Fruit fly (Drosophila melanogaster): Measurements from ENCODE around the gene CG14983.

CG14983 gene

dm6 chr3L:3947301-3947941, 1.7 kb downstream of the CG14983 start, which contains the start of gene CG10853:
CG10853 (plus strand) TSS chr3L:3947891.
- no peak for TF ChIP-seq CTCF (optimal IDR thresholded peaks at IDR 0.05)
- no peak for TF ChIP-seq CG8478 (optimal IDR thresholded peaks at IDR 0.05)

dm6 chr3L:3942241-3943028, 6.7 kb downstream of the CG14983 start, which contains the start of the genes CG10863 and CG14982:
CG10863 (minus strand) TSS chr3L:3942465.
CG14982 (plus strand) TSS chr3L:3942710.
- no peak for TF ChIP-seq CTCF (optimal IDR thresholded peaks at IDR 0.05)

dm6 chr3L:3940075-3940819, 8.9 kb downstream of the CG14983 start, which contains the start of gene CG12766:
CG12766 (minus strand) TSS chr3L:3940125.
- TF ChIP-seq CTCF (optimal IDR thresholded peaks at IDR 0.05) (no peak), CG8478 (optimal IDR thresholded peaks at IDR 0.05) (no peak)

dm6 chr3L:3937806-3938205, 11.3 kb downstream of the CG14983 start, which contains the start of gene CG10866:
CG10866 (minus strand) TSS chr3L:3937992.
- TF ChIP-seq CTCF (optimal IDR thresholded peaks at IDR 0.05) (no peak), CG8478 (optimal IDR thresholded peaks at IDR 0.05) (no peak)

DNA sequence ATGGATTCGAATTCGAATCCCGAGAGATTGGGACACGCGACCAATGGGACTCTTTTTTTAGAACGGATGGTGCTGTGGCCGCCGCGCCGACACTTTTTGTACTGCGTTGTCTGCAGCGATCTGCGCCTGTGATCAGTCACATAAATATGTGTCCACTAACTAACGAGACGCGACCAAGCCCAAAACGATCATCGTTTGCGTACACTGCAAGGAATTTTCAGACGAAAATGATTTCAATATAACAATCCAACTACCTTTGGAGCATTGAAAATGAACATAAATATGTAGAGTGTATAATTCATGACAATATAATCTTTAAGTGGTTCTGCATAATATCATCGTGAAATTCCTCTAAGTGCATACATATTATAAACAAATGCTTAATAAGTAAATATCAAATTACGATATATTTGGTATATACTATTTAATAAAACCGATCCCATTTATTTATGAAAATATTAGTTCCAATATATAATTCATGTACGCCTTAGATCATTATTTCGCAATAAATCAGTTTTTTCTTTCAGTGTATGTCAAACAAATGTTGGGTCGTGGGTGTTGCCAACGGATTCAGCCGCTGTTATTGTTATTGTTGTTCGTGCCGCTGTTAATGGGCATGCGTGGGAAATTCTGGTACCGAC, 13.4 kb downstream of the CG14983 start, which contains the start of gene Eip63F-1:
TSS of gene Eip63F-1 (minus strand) at position 51 of the 641 bp plus-strand sequence.
- TF ChIP-seq CG8478 (optimal IDR thresholded peaks at IDR 0.05), result no peak
- TF ChIP-seq CTCF (optimal IDR thresholded peaks at IDR 0.05), result no peak

DNA sequence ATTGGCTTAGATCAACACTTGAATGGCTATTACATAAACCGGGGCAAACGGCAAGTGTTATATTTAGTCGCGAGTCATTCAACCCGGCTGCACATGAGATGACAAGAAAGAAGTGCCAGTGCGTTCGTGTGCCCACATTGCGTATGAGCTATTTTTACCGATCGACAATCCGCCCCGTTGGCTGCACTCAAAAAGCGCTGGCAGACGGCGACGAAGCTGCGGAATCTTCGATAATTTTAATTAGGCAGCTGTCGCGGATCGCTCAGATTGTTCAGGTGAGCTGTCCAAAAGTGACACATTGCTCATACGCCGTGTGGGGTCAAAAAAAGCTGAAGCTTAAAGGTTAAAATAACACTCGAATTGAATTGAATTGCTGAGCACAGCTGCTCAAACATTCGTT, 15.0 kb downstream of the CG14983 start:
- TF ChIP-seq CG8478 (optimal IDR thresholded peaks at IDR 0.05), result no peak
- no peak for TF ChIP-seq CTCF (optimal IDR thresholded peaks at IDR 0.05)

DNA sequence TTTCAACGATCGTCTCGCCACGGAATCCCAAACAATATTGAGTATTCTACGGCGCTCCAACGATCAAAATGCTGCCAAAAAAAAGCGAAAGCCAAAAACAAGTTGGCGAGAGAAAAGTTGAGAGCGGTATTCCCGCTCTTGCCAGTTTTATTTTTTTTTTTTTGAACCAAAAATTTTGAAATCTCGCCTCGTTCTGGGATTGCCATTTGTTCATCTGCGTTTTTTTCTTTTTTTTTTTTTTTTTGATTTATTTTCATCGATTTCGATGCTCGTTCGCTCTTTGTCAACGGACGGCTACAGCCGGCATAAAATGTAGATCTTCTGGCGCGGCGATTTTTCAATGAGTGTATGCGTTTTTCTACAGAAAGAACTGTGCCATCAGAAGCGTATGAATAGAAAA, 15.5 kb downstream of the CG14983 start:
- TF ChIP-seq CG8478 (optimal IDR thresholded peaks at IDR 0.05) (no peak), CTCF (optimal IDR thresholded peaks at IDR 0.05) (no peak)

DNA sequence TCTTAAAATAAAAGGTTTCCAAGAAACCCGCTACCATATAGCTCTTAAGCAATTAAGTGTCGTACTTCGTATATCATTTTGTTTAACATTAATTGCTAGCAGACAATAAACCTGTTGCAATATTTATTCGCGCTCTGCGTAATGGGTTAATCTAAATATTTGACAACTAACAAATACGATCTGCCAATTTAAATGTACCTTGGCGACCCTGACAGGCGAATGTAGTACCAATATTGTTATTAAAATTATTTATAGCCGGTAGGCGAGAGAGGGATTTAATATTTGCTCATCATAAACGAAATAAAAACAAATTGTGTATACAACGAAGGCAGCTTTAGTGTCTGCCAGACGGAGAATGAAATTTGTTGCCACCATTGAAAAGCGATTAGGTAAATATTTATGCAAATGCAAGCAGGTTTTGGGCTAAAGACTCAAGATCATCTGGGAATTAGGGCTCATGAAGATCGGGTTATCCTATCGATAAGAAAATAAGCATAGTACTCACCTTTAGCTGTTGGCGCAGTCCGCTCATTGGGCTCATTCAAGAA, 16.3 kb downstream of the CG14983 start:
- TF ChIP-seq CTCF (optimal IDR thresholded peaks at IDR 0.05) (no peak), CG8478 (optimal IDR thresholded peaks at IDR 0.05) (no peak)

- TF ChIP-seq CG8478 (optimal IDR thresholded peaks at IDR 0.05) (no peak), CTCF (optimal IDR thresholded peaks at IDR 0.05) (no peak)
Measured at dm6 chr3L:3931778-3932177, 17.3 kb downstream of the CG14983 start.

DNA sequence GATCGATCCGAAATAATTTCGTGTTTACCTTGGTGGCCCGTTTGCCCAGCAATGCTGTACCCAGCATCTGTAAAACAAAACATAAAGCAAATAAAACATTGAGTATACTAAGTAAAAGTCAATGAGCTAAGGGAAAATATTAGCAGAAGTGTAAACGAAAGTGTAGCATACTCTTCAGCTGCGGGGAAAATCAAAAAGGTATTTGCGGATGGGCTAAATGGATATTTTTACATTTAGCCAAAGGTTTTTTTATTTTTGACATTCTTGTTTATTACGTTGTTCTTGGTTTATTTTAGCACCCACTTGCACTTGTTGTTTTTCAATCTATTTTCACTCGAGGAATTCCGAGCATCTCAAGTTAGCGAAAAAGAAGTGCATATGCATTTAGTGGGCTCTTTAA, 18.2 kb downstream of the CG14983 start:
- TF ChIP-seq CG8478 (optimal IDR thresholded peaks at IDR 0.05) (no peak), CTCF (optimal IDR thresholded peaks at IDR 0.05) (no peak)

DNA sequence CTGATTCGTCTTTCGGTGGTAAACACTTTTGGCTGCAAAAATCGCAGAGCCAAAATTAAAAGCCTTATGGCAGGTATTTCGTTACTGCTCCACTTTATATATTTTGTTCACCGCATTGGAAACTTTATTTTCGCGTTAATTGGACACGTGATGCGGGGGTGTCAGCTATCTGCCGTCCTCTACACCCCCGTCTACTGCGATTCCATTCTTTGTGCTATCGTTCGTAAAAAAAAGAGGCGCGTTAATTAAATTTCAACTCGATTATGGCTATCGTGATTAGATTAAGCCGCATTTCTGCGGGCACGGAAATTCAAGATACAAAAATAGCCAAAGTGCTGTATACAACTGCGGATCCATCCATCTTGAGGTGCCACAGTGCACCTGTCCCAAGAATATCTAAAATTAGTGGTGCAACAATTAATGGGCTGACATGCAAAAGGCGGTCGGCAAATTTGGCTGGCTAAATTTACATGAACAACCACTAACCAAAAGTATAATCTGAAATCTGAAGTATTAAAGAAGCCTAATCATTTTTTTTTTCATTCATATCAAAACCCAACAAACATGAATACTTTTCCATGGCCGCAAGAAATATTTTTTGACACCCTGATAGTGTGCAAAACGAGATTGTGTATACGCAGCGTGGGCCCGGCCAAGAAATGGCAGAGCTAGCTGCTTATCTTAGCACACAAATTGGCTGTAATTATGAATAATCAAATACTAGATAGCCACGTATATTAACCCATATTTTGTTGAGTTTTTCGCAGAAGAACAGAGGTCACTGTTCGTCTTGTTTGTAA, 18.9 kb downstream of the CG14983 start:
- no peak for TF ChIP-seq CTCF (optimal IDR thresholded peaks at IDR 0.05)
- TF ChIP-seq CG8478 (optimal IDR thresholded peaks at IDR 0.05), result no peak

DNA sequence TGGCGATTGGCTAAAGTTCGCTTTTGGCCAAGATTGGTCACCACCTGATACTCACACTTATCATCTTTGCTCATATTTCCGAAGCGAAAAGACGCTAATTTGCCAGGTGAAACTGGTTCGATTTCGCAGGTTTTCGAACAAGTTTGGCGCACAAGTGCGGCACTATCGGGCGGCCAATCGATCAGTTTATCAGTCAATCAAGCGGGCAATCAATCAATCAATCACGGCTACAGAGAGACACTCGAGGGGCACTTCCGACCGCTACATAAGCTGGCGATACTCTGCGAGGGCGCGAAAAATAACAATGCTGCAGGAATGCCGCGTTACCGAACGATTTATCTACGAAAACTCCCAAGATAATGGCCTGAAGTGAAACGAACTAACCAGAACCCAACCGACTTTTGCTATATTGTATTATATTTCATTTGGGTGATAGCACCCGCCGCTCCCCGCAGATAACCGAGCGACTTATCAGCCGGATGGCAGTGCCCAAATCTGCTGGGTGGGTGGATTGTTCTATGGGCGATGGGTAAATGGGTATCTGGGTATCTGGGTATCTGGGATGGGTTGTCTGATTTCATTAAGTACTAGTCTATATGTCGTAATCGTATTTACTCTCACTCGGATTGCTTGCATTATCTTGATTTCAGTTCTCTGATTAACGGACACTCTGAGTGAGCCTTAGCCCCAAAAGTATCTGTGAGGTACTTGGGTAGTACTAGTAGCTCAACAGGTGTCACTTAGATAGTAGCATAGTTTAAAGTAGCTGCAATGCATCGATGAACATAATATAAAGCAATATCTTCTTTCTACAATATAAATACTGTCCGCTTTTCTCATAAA, 19.9 kb downstream of the CG14983 start:
- TF ChIP-seq CG8478 (optimal IDR thresholded peaks at IDR 0.05) (no peak), CTCF (optimal IDR thresholded peaks at IDR 0.05) (no peak)
